Worm (Caenorhabditis elegans) whole organism, L1 larva: ENCODE results near the gene K01D12.8.

Source experiments
- blmp-1 ChIP-seq: fragments of 150-350 bp; optimal IDR thresholded peaks from 2 replicates; lab custom pipeline; 2014; ENCODE audit warnings: missing biosample characterization, missing genetic modification characterization
- fos-1 ChIP-seq: fragments of 150-350 bp; optimal IDR thresholded peaks from 2 replicates; lab custom pipeline; 2014; ENCODE audit warnings: missing biosample characterization, missing genetic modification characterization
- lsy-2 ChIP-seq, 2 experiments: fragments of 150-350 bp; optimal IDR thresholded peaks; 2 replicates each; lab custom pipeline; 2014; ENCODE audit warnings: missing biosample characterization in 2 of 2, missing genetic modification characterization in 2 of 2
- mdl-1 ChIP-seq, 2 experiments: fragments of 150-350 bp; optimal IDR thresholded peaks; 2 replicates each; lab custom pipeline; 2014 to 2017; ENCODE audit warnings: missing biosample characterization in 2 of 2, missing genetic modification characterization in 2 of 2, inconsistent platforms in 1 of 2
- nhr-237 ChIP-seq: fragments of 150-350 bp; optimal IDR thresholded peaks from 2 replicates; lab custom pipeline; 2014; ENCODE audit warnings: missing biosample characterization, missing genetic modification characterization
- nhr-28 ChIP-seq: fragments of 150-350 bp; optimal IDR thresholded peaks from 2 replicates; lab custom pipeline; 2014; ENCODE audit warnings: missing biosample characterization, missing genetic modification characterization
- nhr-76 ChIP-seq: sonication (generic microtip); optimal IDR thresholded peaks from 2 replicates; lab custom pipeline; 2017; ENCODE audit warnings: missing biosample characterization, missing genetic modification characterization

DNA sequence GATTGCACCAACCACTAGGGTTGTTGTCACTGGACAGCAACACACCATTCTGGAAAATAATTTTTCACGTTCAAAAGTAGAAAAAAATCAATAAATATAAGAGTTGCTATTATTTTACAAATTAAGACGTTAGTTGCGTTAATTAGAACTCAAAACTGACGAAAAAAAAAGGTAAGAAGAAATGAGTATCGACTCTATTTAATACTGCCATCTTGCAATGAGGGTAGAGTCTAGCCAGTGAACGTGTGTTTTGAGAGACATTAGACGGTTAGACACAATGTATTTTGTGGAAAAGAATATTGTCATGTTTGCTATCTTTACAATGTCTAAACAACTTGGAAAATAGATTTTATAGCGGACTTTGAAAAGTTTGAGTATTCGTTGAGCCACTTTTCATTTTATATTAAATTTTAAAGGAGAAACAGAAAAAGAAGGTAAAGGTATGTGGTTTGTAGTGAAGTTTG, 11.2 kb downstream of the K01D12.8 start, which contains the start of gene cdr-6:
- no peak for TF ChIP-seq blmp-1 (tag; lab: Kevin White, UChicago)
- TF ChIP-seq fos-1 (tag; lab: Kevin White, UChicago): no peak
- peak; percentile 13 for TF ChIP-seq nhr-28
- TF ChIP-seq lsy-2 (tag; optimal IDR thresholded peaks at IDR 0.05; lab: Kevin White, UChicago): no peak
- TF ChIP-seq nhr-237 (tag; lab: Kevin White, UChicago): no peak
- no peak for TF ChIP-seq nhr-76
- TF ChIP-seq mdl-1 (tag; optimal IDR thresholded peaks at IDR 0.05; lab: Kevin White, UChicago): no peak
